Worm (Caenorhabditis elegans) whole organism, midembryonic: Measurements from ENCODE around the gene F09F9.3.

Source experiments
- cog-1 ChIP-seq: sonication (generic microtip); optimal IDR thresholded peaks from 2 replicates; lab custom pipeline; 2016; ENCODE audit warnings: missing genetic modification characterization, missing compliant biosample characterization
- flt-1 ChIP-seq: fragments of 200-800 bp; sonication (Bioruptor generic); IDR thresholded peaks from 2 replicates; pipeline ENCODE4 v1.3.6; 2022; ENCODE audit warnings: missing genetic modification characterization, missing compliant biosample characterization
- klf-2 ChIP-seq: fragments of 200-800 bp; sonication (Bioruptor generic); conservative IDR thresholded peaks from 2 replicates; pipeline ENCODE4 v1.3.6; 2022; ENCODE audit warnings: missing genetic modification reagents, missing genetic modification characterization, missing compliant biosample characterization
- ztf-23 ChIP-seq: fragments of 200-800 bp; sonication (Bioruptor generic); IDR thresholded peaks from 2 replicates; pipeline ENCODE4 v1.3.6; 2022; ENCODE audit warnings: missing genetic modification reagents, missing genetic modification characterization, missing compliant biosample characterization

- TF ChIP-seq flt-1 (GFP tag; lab: Robert Waterston, UW) = no peak
- no peak for TF ChIP-seq ztf-23 (GFP tag; lab: Robert Waterston, UW)
- no peak for TF ChIP-seq klf-2
- TF ChIP-seq cog-1 = no peak
These were observed 41.1 kb upstream of the F09F9.3 start for ce11 chrX:4161938-4162337.
